Fruit fly (Drosophila melanogaster): Measurements from ENCODE around the gene CG34325.

DNA sequence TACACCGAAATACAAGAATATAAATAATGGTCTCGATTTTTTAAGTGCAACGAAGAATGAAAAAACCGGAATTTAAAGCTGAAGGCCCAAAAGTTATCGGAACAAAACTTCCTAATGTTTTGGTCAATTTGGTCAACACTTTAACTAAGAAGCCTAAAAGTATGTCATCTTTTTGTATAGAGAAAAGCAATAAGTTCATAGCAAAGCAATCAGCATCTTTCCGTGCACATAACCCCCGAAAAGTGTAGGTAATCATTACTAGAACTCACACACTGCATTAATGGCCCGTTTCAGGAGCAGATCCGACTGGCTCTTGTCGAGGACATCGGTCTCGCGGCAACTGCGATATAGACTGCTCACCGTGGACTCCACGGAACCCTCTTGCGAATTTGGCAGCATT, 23.1 kb upstream of the CG34325 start:
- no peak for TF ChIP-seq EcR (GFP tag; optimal IDR thresholded peaks at IDR 0.05)
- no peak for TF ChIP-seq CG9948 (tag; optimal IDR thresholded peaks at IDR 0.05)
- no peak for TF ChIP-seq CG8301 (tag; optimal IDR thresholded peaks at IDR 0.05)
- no peak for TF ChIP-seq D1 (tag; optimal IDR thresholded peaks at IDR 0.05)
- TF ChIP-seq Ets98B (GFP tag; IDR thresholded peaks at IDR 0.05): no peak
- no peak for TF ChIP-seq Snoo (tag; optimal IDR thresholded peaks at IDR 0.05)
- TF ChIP-seq CG14655 (GFP tag; optimal IDR thresholded peaks at IDR 0.05): no peak
- no peak for TF ChIP-seq Pif1A (GFP tag; optimal IDR thresholded peaks at IDR 0.05)
- TF ChIP-seq Pif1B (GFP tag; optimal IDR thresholded peaks at IDR 0.05): no peak
